Fruit fly (Drosophila melanogaster) whole organism, embryonic: ENCODE data around the gene wda.

ENCODE experiments used
- B-H2 ChIP-seq: fragments of 200-800 bp; sonication (Bioruptor generic); optimal IDR thresholded peaks from 2 replicates; lab custom pipeline; 2018; ENCODE audit warnings: missing biosample characterization, mild to moderate bottlenecking, missing genetic modification characterization
- Bteb2 ChIP-seq: fragments of 200-800 bp; sonication (Bioruptor generic); optimal IDR thresholded peaks from 2 replicates; lab custom pipeline; 2016; ENCODE audit warnings: missing biosample characterization, missing genetic modification characterization
- CG11695 ChIP-seq: fragments of 200-800 bp; sonication (Bioruptor generic); IDR thresholded peaks from 3 replicates; pipeline ENCODE4 v1.3.6; 2022; ENCODE audit warnings: missing biosample characterization, missing genetic modification characterization
- CG12219 ChIP-seq: fragments of 200-800 bp; sonication (Bioruptor generic); optimal IDR thresholded peaks from 3 replicates; lab custom pipeline; 2018; ENCODE audit warnings: missing biosample characterization, mild to moderate bottlenecking, missing genetic modification characterization
- CG12744 ChIP-seq: fragments of 200-800 bp; sonication (Bioruptor generic); optimal IDR thresholded peaks from 2 replicates; lab custom pipeline; 2016; ENCODE audit warnings: missing biosample characterization, missing genetic modification characterization
- CG13287 ChIP-seq: fragments of 200-800 bp; sonication (Bioruptor generic); IDR thresholded peaks from 2 replicates; pipeline ENCODE4 v1.3.6; 2022; ENCODE audit warnings: missing biosample characterization, missing genetic modification characterization; ENCODE audit not compliant: partially characterized antibody
- CG1529 ChIP-seq: fragments of 200-800 bp; sonication (Bioruptor generic); optimal IDR thresholded peaks from 3 replicates; lab custom pipeline; 2018; ENCODE audit warnings: missing biosample characterization, missing genetic modification characterization
- CG2116 ChIP-seq: fragments of 200-800 bp; sonication (Bioruptor generic); optimal IDR thresholded peaks from 3 replicates; lab custom pipeline; 2018; ENCODE audit warnings: missing biosample characterization, mild to moderate bottlenecking, missing genetic modification characterization
- CG2129 ChIP-seq: fragments of 200-800 bp; sonication (Bioruptor generic); IDR thresholded peaks from 2 replicates; pipeline ENCODE4 v1.3.6; 2022; ENCODE audit warnings: missing biosample characterization, missing genetic modification characterization; ENCODE audit not compliant: partially characterized antibody
- CG2875 ChIP-seq: fragments of 200-800 bp; sonication (Bioruptor generic); optimal IDR thresholded peaks from 2 replicates; lab custom pipeline; 2017; ENCODE audit warnings: missing biosample characterization, mild to moderate bottlenecking, missing genetic modification characterization, missing genetic modification reagents
- CG31388 ChIP-seq: fragments of 200-800 bp; sonication (Bioruptor generic); optimal IDR thresholded peaks from 2 replicates; lab custom pipeline; 2016; ENCODE audit warnings: missing biosample characterization, missing genetic modification characterization
- CG6791 ChIP-seq: fragments of 200-800 bp; sonication (Bioruptor generic); IDR thresholded peaks from 3 replicates; pipeline ENCODE4 v1.3.6; 2022; ENCODE audit warnings: missing biosample characterization, missing genetic modification characterization; ENCODE audit not compliant: partially characterized antibody
- CG7271 ChIP-seq: fragments of 200-800 bp; sonication (Bioruptor generic); optimal IDR thresholded peaks from 2 replicates; lab custom pipeline; 2018; ENCODE audit warnings: missing biosample characterization, mild to moderate bottlenecking, missing genetic modification characterization, moderate library complexity
- CG8924 ChIP-seq: fragments of 200-800 bp; optimal IDR thresholded peaks from 3 replicates; lab custom pipeline; 2019; ENCODE audit warnings: missing biosample characterization, mild to moderate bottlenecking, missing genetic modification characterization, moderate library complexity
- Chrac-16 ChIP-seq: fragments of 200-800 bp; sonication (Bioruptor generic); optimal IDR thresholded peaks from 3 replicates; lab custom pipeline; 2016; ENCODE audit warnings: missing biosample characterization, missing genetic modification characterization
- D19A ChIP-seq: fragments of 200-800 bp; optimal IDR thresholded peaks from 3 replicates; lab custom pipeline; 2019; ENCODE audit warnings: missing biosample characterization, mild to moderate bottlenecking, missing genetic modification characterization, moderate library complexity
- D19B ChIP-seq: fragments of 200-800 bp; sonication (Bioruptor generic); optimal IDR thresholded peaks from 2 replicates; lab custom pipeline; 2017; ENCODE audit warnings: missing biosample characterization, mild to moderate bottlenecking, missing genetic modification characterization
- Dbx ChIP-seq: fragments of 200-800 bp; sonication (Bioruptor generic); IDR thresholded peaks from 3 replicates; pipeline ENCODE4 v1.3.6; 2022; ENCODE audit warnings: missing biosample characterization, missing genetic modification characterization
- Dll ChIP-seq: fragments of 200-800 bp; sonication (Bioruptor generic); IDR thresholded peaks from 4 replicates; pipeline ENCODE4 v1.3.6; 2022; ENCODE audit warnings: missing biosample characterization, missing genetic modification characterization; ENCODE audit not compliant: partially characterized antibody
- Hand ChIP-seq: fragments of 200-800 bp; sonication (Bioruptor generic); optimal IDR thresholded peaks from 2 replicates; lab custom pipeline; 2017; ENCODE audit warnings: mild to moderate bottlenecking, missing biosample characterization, missing genetic modification reagents, missing genetic modification characterization
- Hmr ChIP-seq: fragments of 200-800 bp; sonication (Bioruptor generic); optimal IDR thresholded peaks from 3 replicates; lab custom pipeline; 2017; ENCODE audit warnings: mild to moderate bottlenecking, missing biosample characterization, missing genetic modification reagents, missing genetic modification characterization
- Lpt ChIP-seq: fragments of >200 bp; optimal IDR thresholded peaks from 2 replicates; lab custom pipeline; 2018; ENCODE audit warnings: missing biosample characterization, missing genetic modification characterization
- Max ChIP-seq: fragments of 200-800 bp; sonication (Bioruptor generic); optimal IDR thresholded peaks from 2 replicates; lab custom pipeline; 2016; ENCODE audit warnings: missing biosample characterization, mild to moderate bottlenecking, missing genetic modification characterization
- TFAM ChIP-seq: fragments of 200-800 bp; sonication (Bioruptor generic); optimal IDR thresholded peaks from 2 replicates; lab custom pipeline; 2017; ENCODE audit warnings: missing biosample characterization, missing genetic modification characterization, inconsistent platforms
- amos ChIP-seq: fragments of 200-800 bp; sonication (Bioruptor generic); IDR thresholded peaks from 2 replicates; pipeline ENCODE4 v1.3.6; 2022; ENCODE audit warnings: missing biosample characterization, missing genetic modification characterization; ENCODE audit not compliant: partially characterized antibody
- ase ChIP-seq: fragments of 200-800 bp; sonication (Bioruptor generic); IDR thresholded peaks from 3 replicates; pipeline ENCODE4 v1.3.6; 2022; ENCODE audit warnings: missing biosample characterization, missing genetic modification characterization
- caup ChIP-seq: fragments of 200-800 bp; sonication (Bioruptor generic); optimal IDR thresholded peaks from 3 replicates; lab custom pipeline; 2017; ENCODE audit warnings: missing biosample characterization, mild to moderate bottlenecking, missing genetic modification characterization, moderate library complexity; ENCODE audit not compliant: severe bottlenecking
- chinmo ChIP-seq: fragments of 200-800 bp; sonication (Bioruptor generic); IDR thresholded peaks from 4 replicates; pipeline ENCODE4 v1.3.6; 2022; ENCODE audit warnings: missing biosample characterization, missing genetic modification characterization; ENCODE audit not compliant: partially characterized antibody
- ci ChIP-seq: fragments of 200-800 bp; sonication (Bioruptor generic); IDR thresholded peaks from 3 replicates; pipeline ENCODE4 v1.3.6; 2022; ENCODE audit warnings: missing biosample characterization, missing genetic modification characterization
- cwo ChIP-seq: fragments of 200-800 bp; sonication (Bioruptor generic); optimal IDR thresholded peaks from 3 replicates; lab custom pipeline; 2017; ENCODE audit warnings: missing biosample characterization, missing genetic modification characterization, mild to moderate bottlenecking, moderate library complexity, missing genetic modification reagents
- dati ChIP-seq: fragments of 200-800 bp; sonication (Bioruptor generic); IDR thresholded peaks from 2 replicates; pipeline ENCODE4 v1.3.6; 2022; ENCODE audit warnings: missing biosample characterization, missing genetic modification characterization
- dysf ChIP-seq: fragments of 200-800 bp; sonication (Bioruptor generic); IDR thresholded peaks from 3 replicates; pipeline ENCODE4 v1.3.6; 2022; ENCODE audit warnings: missing biosample characterization, missing genetic modification characterization
- ems ChIP-seq: fragments of 200-800 bp; sonication (Bioruptor generic); optimal IDR thresholded peaks from 3 replicates; lab custom pipeline; 2016; ENCODE audit warnings: missing biosample characterization, missing genetic modification characterization
- gce ChIP-seq: fragments of 200-800 bp; sonication (Bioruptor generic); IDR thresholded peaks from 3 replicates; pipeline ENCODE4 v1.3.6; 2022; ENCODE audit warnings: missing biosample characterization, missing genetic modification characterization
- grn ChIP-seq: fragments of 200-800 bp; sonication (Bioruptor generic); optimal IDR thresholded peaks from 3 replicates; lab custom pipeline; 2017; ENCODE audit warnings: missing biosample characterization, missing genetic modification characterization
- gsb-n ChIP-seq: fragments of 200-800 bp; sonication (Bioruptor generic); optimal IDR thresholded peaks from 3 replicates; lab custom pipeline; 2018; ENCODE audit warnings: missing biosample characterization, mild to moderate bottlenecking, missing genetic modification characterization
- gt ChIP-seq: fragments of 200-800 bp; sonication (Bioruptor generic); IDR thresholded peaks from 2 replicates; pipeline ENCODE4 v1.3.6; 2022; ENCODE audit warnings: missing biosample characterization, missing genetic modification characterization
- inv ChIP-seq: fragments of 200-800 bp; sonication (Bioruptor generic); IDR thresholded peaks from 2 replicates; pipeline ENCODE4 v1.3.6; 2022; ENCODE audit warnings: missing biosample characterization, missing genetic modification characterization; ENCODE audit not compliant: partially characterized antibody
- mld ChIP-seq: fragments of 200-800 bp; sonication (Bioruptor generic); IDR thresholded peaks from 3 replicates; pipeline ENCODE4 v1.3.6; 2022; ENCODE audit warnings: missing biosample characterization, missing genetic modification characterization; ENCODE audit not compliant: partially characterized antibody
- nerfin-2 ChIP-seq: fragments of 200-800 bp; sonication (Bioruptor generic); IDR thresholded peaks from 2 replicates; pipeline ENCODE4 v1.3.6; 2022; ENCODE audit warnings: missing biosample characterization, missing genetic modification characterization; ENCODE audit not compliant: partially characterized antibody
- otp ChIP-seq: fragments of 200-800 bp; sonication (Bioruptor generic); IDR thresholded peaks from 3 replicates; pipeline ENCODE4, ENCODE4 v1.3.6; 2022; ENCODE audit warnings: missing biosample characterization, missing genetic modification characterization
- pb ChIP-seq: fragments of 200-800 bp; sonication (Bioruptor generic); optimal IDR thresholded peaks from 3 replicates; lab custom pipeline; 2016; ENCODE audit warnings: missing biosample characterization, missing genetic modification characterization
- pfk ChIP-seq: fragments of 200-800 bp; sonication (Bioruptor generic); optimal IDR thresholded peaks from 2 replicates; lab custom pipeline; 2018; ENCODE audit warnings: missing biosample characterization, mild to moderate bottlenecking, missing genetic modification characterization, moderate library complexity
- pros ChIP-seq: fragments of 200-800 bp; sonication (Bioruptor generic); optimal IDR thresholded peaks from 3 replicates; lab custom pipeline; 2019; ENCODE audit warnings: missing biosample characterization, mild to moderate bottlenecking, missing genetic modification characterization, moderate library complexity
- pzg ChIP-seq: fragments of 200-800 bp; sonication (Bioruptor generic); optimal IDR thresholded peaks from 3 replicates; lab custom pipeline; 2018; ENCODE audit warnings: missing biosample characterization, mild to moderate bottlenecking, missing genetic modification characterization, moderate library complexity
- so ChIP-seq: fragments of 200-800 bp; sonication (Bioruptor generic); IDR thresholded peaks from 3 replicates; pipeline ENCODE4 v1.3.6; 2022; ENCODE audit warnings: missing biosample characterization, missing genetic modification characterization
- stwl ChIP-seq: fragments of 200-800 bp; sonication (Bioruptor generic); optimal IDR thresholded peaks from 3 replicates; lab custom pipeline; 2018; ENCODE audit warnings: missing biosample characterization, mild to moderate bottlenecking, missing genetic modification characterization, moderate library complexity
- sug ChIP-seq: fragments of 200-800 bp; optimal IDR thresholded peaks from 2 replicates; lab custom pipeline; 2019; ENCODE audit warnings: missing biosample characterization, mild to moderate bottlenecking, missing genetic modification characterization, moderate library complexity
- yki ChIP-seq: fragments of >200 bp; optimal IDR thresholded peaks from 3 replicates; lab custom pipeline; 2018

wda gene

DNA sequence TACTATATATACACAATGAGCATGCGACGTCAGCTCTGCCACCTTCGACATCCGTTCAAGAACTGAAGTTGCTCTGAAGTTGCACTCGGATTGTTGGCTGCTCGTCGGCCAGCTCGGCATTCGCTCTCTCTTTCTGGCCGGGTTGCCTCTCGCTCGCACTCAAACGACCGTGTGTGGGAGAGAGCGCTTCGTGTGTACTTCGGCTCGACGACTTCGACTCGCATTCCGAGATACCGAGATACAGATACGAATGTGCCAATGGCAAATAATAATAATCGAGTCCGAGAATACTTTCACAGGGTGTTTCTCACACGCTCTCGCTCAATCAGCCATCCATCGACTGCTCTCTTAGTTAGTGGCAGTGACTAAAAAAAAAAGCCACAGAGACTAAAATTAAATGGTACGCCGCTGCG, 37.5 kb upstream of the wda start (continued):
- TF ChIP-seq pb (GFP tag; lab: Kevin White, UChicago) (peak; percentile 37), chinmo (GFP tag; lab: Robert Waterston, UW) (peak; percentile 91; the same call in 3 of the 4 replicates), otp (GFP tag; lab: Robert Waterston, UW) (peak; percentile 58; the same call in 1 of the 3 replicates), inv (no peak), Chrac-16 (GFP tag; lab: Kevin White, UChicago) (no peak), CG1529 (GFP tag; lab: Kevin White, UChicago) (no peak), CG2116 (GFP tag; lab: Kevin White, UChicago) (no peak), TFAM (GFP tag; lab: Kevin White, UChicago) (no peak), CG8924 (tag; lab: Kevin White, UChicago) (peak; percentile 49), ems (GFP tag; lab: Kevin White, UChicago) (no peak), pzg (GFP tag; lab: Kevin White, UChicago) (no peak), CG2875 (peak; percentile 14), Dbx (0 out of 3 replicates have a peak, but pooled peaks have one; percentile 16), pfk (peak; percentile 48), sug (tag; lab: Kevin White, UChicago) (peak; percentile 59), grn (GFP tag; lab: Kevin White, UChicago) (peak; percentile 91), D19B (GFP tag; lab: Kevin White, UChicago) (no peak), so (GFP tag; lab: Robert Waterston, UW) (no peak; the same call in 2 of the 3 replicates), pros (peak; percentile 95), Max (GFP tag; lab: Kevin White, UChicago) (no peak), CG31388 (no peak), CG6791 (peak; percentile 37; the same call in 1 of the 3 replicates), Hmr (peak; percentile 44), gce (GFP tag; lab: Robert Waterston, UW) (0 out of 3 replicates have a peak, but pooled peaks have one; percentile 21), cwo (no peak), CG13287 (GFP tag; lab: Robert Waterston, UW) (peak; percentile 48), gsb-n (tag; lab: Kevin White, UChicago) (peak; percentile 12), CG7271 (peak; percentile 58), Dll (GFP tag; lab: Robert Waterston, UW) (no peak), caup (GFP tag; lab: Kevin White, UChicago) (peak; percentile 43), B-H2 (GFP tag; lab: Kevin White, UChicago) (no peak), CG12744 (GFP tag; lab: Kevin White, UChicago) (peak; percentile 5), CG2129 (GFP tag; lab: Robert Waterston, UW) (no peak), mld (no peak; the same call in 2 of the 3 replicates), stwl (tag; lab: Kevin White, UChicago) (peak; percentile 6), ci (peak; percentile 83), dati (no peak), ase (GFP tag; lab: Robert Waterston, UW) (no peak; the same call in 2 of the 3 replicates), CG12219 (GFP tag; lab: Kevin White, UChicago) (peak; percentile 31), nerfin-2 (peak; percentile 49; the same call in 1 of the 2 replicates), gt (GFP tag; lab: Robert Waterston, UW) (no peak), Bteb2 (no peak), amos (GFP tag; lab: Robert Waterston, UW) (peak; percentile 32; the same call in 1 of the 2 replicates), D19A (tag; lab: Kevin White, UChicago) (peak; percentile 8), Lpt (GFP tag; lab: Kevin White, UChicago) (no peak), CG11695 (peak; percentile 48; the same call in 1 of the 3 replicates), dysf (GFP tag; lab: Robert Waterston, UW) (0 out of 3 replicates have a peak, but pooled peaks have one; percentile 22), yki (peak; percentile 1), Hand (GFP tag; lab: Kevin White, UChicago) (peak; percentile 5)
